Worm (Caenorhabditis elegans) whole organism, L4 larva: ENCODE data around the gene Y38C1BA.4.
A peak's percentile ranks its signal among the peaks of the same experiment; 100 is the strongest.

Experiments
- F44E2.7 ChIP-seq: fragments of 200-800 bp; sonication (Bioruptor generic); IDR thresholded peaks from 2 replicates; pipeline ENCODE4 v2.1.2; 2022; ENCODE audit warnings: missing genetic modification characterization, missing compliant biosample characterization
- Y48G9A.11 ChIP-seq: fragments of 200-800 bp; sonication (Bioruptor generic); IDR thresholded peaks from 2 replicates; pipeline ENCODE4 v1.3.6; 2022; ENCODE audit warnings: missing genetic modification reagents, missing genetic modification characterization, missing compliant biosample characterization
- Y5F2A.4 ChIP-seq: fragments of 200-800 bp; sonication (Bioruptor generic); optimal IDR thresholded peaks from 2 replicates; lab custom pipeline; 2018; ENCODE audit warnings: mild to moderate bottlenecking, missing genetic modification characterization, missing compliant biosample characterization
- ZK337.2 ChIP-seq: fragments of 200-800 bp; sonication (Bioruptor generic); IDR thresholded peaks from 2 replicates; pipeline ENCODE4 v1.3.6; 2022; ENCODE audit warnings: missing genetic modification reagents, missing genetic modification characterization, missing compliant biosample characterization
- ama-1 ChIP-seq: fragments of 150-350 bp; optimal IDR thresholded peaks from 2 replicates; lab custom pipeline; 2014; ENCODE audit warnings: inconsistent platforms, mixed read lengths
- attf-4 ChIP-seq: sonication (generic microtip); optimal IDR thresholded peaks from 3 replicates; lab custom pipeline; 2017; ENCODE audit warnings: missing biosample characterization, missing genetic modification characterization
- ceh-32 ChIP-seq: sonication (generic microtip); optimal IDR thresholded peaks from 2 replicates; lab custom pipeline; 2016; ENCODE audit warnings: mild to moderate bottlenecking, missing genetic modification characterization, missing compliant biosample characterization; ENCODE audit not compliant: poor library complexity
- ceh-44 ChIP-seq: fragments of 200-800 bp; sonication (Bioruptor generic); IDR thresholded peaks from 2 replicates; pipeline ENCODE4 v1.3.6; 2022; ENCODE audit warnings: missing genetic modification reagents, missing genetic modification characterization, missing compliant biosample characterization
- ctbp-1 ChIP-seq: fragments of 200-800 bp; sonication (Bioruptor generic); IDR thresholded peaks from 2 replicates; pipeline ENCODE4 v1.3.6; 2022; ENCODE audit warnings: missing genetic modification reagents, missing genetic modification characterization, missing compliant biosample characterization
- daf-12 ChIP-seq: fragments of 150-350 bp; optimal IDR thresholded peaks from 2 replicates; lab custom pipeline; 2014; ENCODE audit warnings: missing biosample characterization, missing genetic modification reagents, missing genetic modification characterization
- daf-16 ChIP-seq, 3 experiments: sonication (generic microtip); optimal IDR thresholded peaks; 2 replicates each; lab custom pipeline; 2016 to 2017; ENCODE audit warnings: missing genetic modification characterization in 3 of 3, missing genetic modification reagents in 3 of 3, mild to moderate bottlenecking in 2 of 3, missing compliant biosample characterization in 2 of 3, missing biosample characterization in 1 of 3, moderate library complexity in 1 of 3
- dmd-6 ChIP-seq: fragments of 200-800 bp; sonication (Bioruptor generic); IDR thresholded peaks from 2 replicates; pipeline ENCODE4 v1.3.6; 2022; ENCODE audit warnings: missing genetic modification reagents, missing genetic modification characterization, missing compliant biosample characterization
- dpl-1 ChIP-seq: fragments of 150-350 bp; optimal IDR thresholded peaks from 2 replicates; lab custom pipeline; 2014; ENCODE audit warnings: missing biosample characterization, missing genetic modification reagents, missing genetic modification characterization
- duxl-1 ChIP-seq: sonication (generic microtip); optimal IDR thresholded peaks from 2 replicates; lab custom pipeline; 2016; ENCODE audit warnings: mild to moderate bottlenecking, missing genetic modification characterization, moderate library complexity, missing compliant biosample characterization; ENCODE audit not compliant: poor library complexity
- dve-1 ChIP-seq: sonication (generic microtip); optimal IDR thresholded peaks from 2 replicates; lab custom pipeline; 2017; ENCODE audit warnings: antibody characterized with exemption, mild to moderate bottlenecking, missing genetic modification characterization, missing compliant biosample characterization; ENCODE audit not compliant: insufficient read depth
- fkh-10 ChIP-seq: fragments of 150-350 bp; optimal IDR thresholded peaks from 2 replicates; lab custom pipeline; 2014; ENCODE audit warnings: missing biosample characterization, missing genetic modification reagents, missing genetic modification characterization
- hlh-30 ChIP-seq: sonication (generic microtip); optimal IDR thresholded peaks from 2 replicates; lab custom pipeline; 2017; ENCODE audit warnings: antibody characterized with exemption, mild to moderate bottlenecking, missing genetic modification characterization, missing compliant biosample characterization; ENCODE audit not compliant: insufficient read depth
- lin-13 ChIP-seq: fragments of 150-350 bp; optimal IDR thresholded peaks from 2 replicates; lab custom pipeline; 2014; ENCODE audit warnings: missing biosample characterization, missing genetic modification reagents, missing genetic modification characterization
- lin-15B ChIP-seq: fragments of 150-350 bp; sonication (generic microtip); optimal IDR thresholded peaks from 3 replicates; lab custom pipeline; 2014; ENCODE audit warnings: missing biosample characterization, missing genetic modification characterization
- lin-29 ChIP-seq: fragments of 200-800 bp; sonication (Bioruptor generic); IDR thresholded peaks from 2 replicates; pipeline ENCODE4 v1.3.6; 2022; ENCODE audit warnings: missing genetic modification reagents, missing genetic modification characterization, missing compliant biosample characterization
- lin-38 ChIP-seq: fragments of 200-800 bp; sonication (Bioruptor generic); IDR thresholded peaks from 2 replicates; pipeline ENCODE4 v1.3.6; 2022; ENCODE audit warnings: missing genetic modification reagents, missing genetic modification characterization, missing compliant biosample characterization
- lin-39 ChIP-seq: fragments of 150-350 bp; optimal IDR thresholded peaks from 2 replicates; lab custom pipeline; 2014; ENCODE audit warnings: missing biosample characterization, missing genetic modification reagents, missing genetic modification characterization
- lsy-2 ChIP-seq, 2 experiments: fragments of 150-350 bp in 1 of 2; sonication (generic microtip) in 1 of 2; optimal IDR thresholded peaks; 2 replicates each; lab custom pipeline; 2014 to 2017; ENCODE audit warnings: missing biosample characterization in 2 of 2, missing genetic modification characterization in 2 of 2
- madf-5 ChIP-seq, 2 experiments: fragments of 200-800 bp; sonication (Bioruptor generic); IDR thresholded peaks; 2 replicates each; pipeline ENCODE4 v1.3.6; 2022; ENCODE audit warnings: missing compliant biosample characterization in 2 of 2, missing genetic modification characterization in 2 of 2
- mdl-1 ChIP-seq, 2 experiments: fragments of 150-350 bp in 1 of 2; sonication (generic microtip) in 1 of 2; optimal IDR thresholded peaks; 2 replicates each; lab custom pipeline; 2014 to 2017; ENCODE audit warnings: missing biosample characterization in 2 of 2, missing genetic modification characterization in 2 of 2
- mdt-29 ChIP-seq: fragments of 200-800 bp; sonication (Bioruptor generic); IDR thresholded peaks from 2 replicates; pipeline ENCODE4 v1.3.6; 2022; ENCODE audit warnings: missing genetic modification reagents, missing genetic modification characterization, missing compliant biosample characterization
- mep-1 ChIP-seq: fragments of 150-350 bp; sonication (generic microtip); optimal IDR thresholded peaks from 3 replicates; lab custom pipeline; 2014; ENCODE audit warnings: missing biosample characterization, missing genetic modification characterization
- mxl-2 ChIP-seq: fragments of 200-800 bp; sonication (Bioruptor generic); conservative IDR thresholded peaks from 2 replicates; pipeline ENCODE4 v1.3.6; 2022; ENCODE audit warnings: missing genetic modification reagents, missing genetic modification characterization, missing compliant biosample characterization
- nhr-102 ChIP-seq: sonication (generic microtip); optimal IDR thresholded peaks from 2 replicates; lab custom pipeline; 2016; ENCODE audit warnings: mild to moderate bottlenecking, missing genetic modification characterization, moderate library complexity, missing compliant biosample characterization
- nhr-11 ChIP-seq: fragments of 150-350 bp; optimal IDR thresholded peaks from 2 replicates; lab custom pipeline; 2014; ENCODE audit warnings: missing biosample characterization, missing genetic modification characterization
- nhr-237 ChIP-seq: sonication (generic microtip); optimal IDR thresholded peaks from 2 replicates; lab custom pipeline; 2017; ENCODE audit warnings: missing biosample characterization, missing genetic modification characterization
- nhr-28 ChIP-seq: fragments of 150-350 bp; optimal IDR thresholded peaks from 2 replicates; lab custom pipeline; 2014; ENCODE audit warnings: missing biosample characterization, missing genetic modification characterization
- nhr-41 ChIP-seq: fragments of 200-800 bp; sonication (Bioruptor generic); IDR thresholded peaks from 2 replicates; pipeline ENCODE4 v1.3.6; 2022; ENCODE audit warnings: missing genetic modification reagents, missing genetic modification characterization, missing compliant biosample characterization
- nhr-42 ChIP-seq: fragments of 200-800 bp; sonication (Bioruptor generic); IDR thresholded peaks from 2 replicates; pipeline ENCODE4 v1.3.6; 2022; ENCODE audit warnings: missing genetic modification characterization, missing compliant biosample characterization
- nhr-48 ChIP-seq: sonication (generic microtip); optimal IDR thresholded peaks from 2 replicates; lab custom pipeline; 2016; ENCODE audit warnings: mild to moderate bottlenecking, missing genetic modification characterization, missing compliant biosample characterization
- nhr-77 ChIP-seq: fragments of 150-350 bp; optimal IDR thresholded peaks from 2 replicates; lab custom pipeline; 2014; ENCODE audit warnings: missing biosample characterization, missing genetic modification characterization
- pha-4 ChIP-seq, 2 experiments: fragments of 150-350 bp in 1 of 2; fragments of 200-800 bp in 1 of 2; sonication (Bioruptor generic) in 1 of 2; IDR thresholded peaks in 1 of 2; optimal IDR thresholded peaks in 1 of 2; 2 replicates each; pipeline versions ENCODE4 v1.3.6 to Lab custom; 2014 to 2022; ENCODE audit warnings: missing genetic modification characterization in 2 of 2, missing genetic modification reagents in 2 of 2, missing biosample characterization in 1 of 2, missing compliant biosample characterization in 1 of 2
- php-3 ChIP-seq: fragments of 200-800 bp; sonication (Bioruptor generic); IDR thresholded peaks from 2 replicates; pipeline ENCODE4 v1.3.6; 2022; ENCODE audit warnings: missing genetic modification reagents, missing genetic modification characterization, missing compliant biosample characterization
- pqm-1 ChIP-seq: sonication (generic microtip); optimal IDR thresholded peaks from 2 replicates; lab custom pipeline; 2017; ENCODE audit warnings: missing biosample characterization, missing genetic modification characterization
- rbr-2 ChIP-seq: sonication (generic microtip); optimal IDR thresholded peaks from 2 replicates; lab custom pipeline; 2016; ENCODE audit warnings: missing genotype, missing genetic modification characterization, missing compliant biosample characterization
- sdz-12 ChIP-seq: fragments of 200-800 bp; sonication (Bioruptor generic); optimal IDR thresholded peaks from 2 replicates; lab custom pipeline; 2018; ENCODE audit warnings: mild to moderate bottlenecking, missing genetic modification characterization, missing compliant biosample characterization
- spr-3 ChIP-seq: fragments of 200-800 bp; sonication (Bioruptor generic); optimal IDR thresholded peaks from 2 replicates; lab custom pipeline; 2018; ENCODE audit warnings: mild to moderate bottlenecking, missing genetic modification characterization, missing compliant biosample characterization
- tra-1 ChIP-seq: fragments of 200-800 bp; sonication (Bioruptor generic); IDR thresholded peaks from 2 replicates; pipeline ENCODE4 v1.3.6; 2022; ENCODE audit warnings: missing genetic modification reagents, missing genetic modification characterization, missing compliant biosample characterization
- unc-62 ChIP-seq, 3 experiments: fragments of 150-350 bp in 1 of 3; sonication (generic microtip); optimal IDR thresholded peaks in 2 of 3; peaks in 1 of 3; 1 replicate in 1 of 3; 2 replicates in 2 of 3; lab custom pipeline; 2014 to 2017; ENCODE audit warnings: missing biosample characterization in 3 of 3, missing genetic modification characterization in 3 of 3, missing genetic modification reagents in 3 of 3, missing genotype in 1 of 3
- vab-7 ChIP-seq: fragments of 200-800 bp; sonication (Bioruptor generic); IDR thresholded peaks from 2 replicates; pipeline ENCODE4 v1.3.6; 2022; ENCODE audit warnings: missing genetic modification reagents, missing genetic modification characterization, missing compliant biosample characterization
- zag-1 ChIP-seq: fragments of 150-350 bp; optimal IDR thresholded peaks from 2 replicates; lab custom pipeline; 2014; ENCODE audit warnings: missing biosample characterization, missing genetic modification characterization
- zfp-2 ChIP-seq: sonication (generic microtip); optimal IDR thresholded peaks from 2 replicates; lab custom pipeline; 2016; ENCODE audit warnings: mild to moderate bottlenecking, missing genetic modification characterization, missing compliant biosample characterization

Y38C1BA.4 gene

ce11 chrIV:1857866-1858271 is 36.2 kb downstream of the Y38C1BA.4 start (continued):
- TF ChIP-seq hlh-30 (tag; lab: Kevin White, UChicago) (peak; percentile 91), nhr-11 (peak; percentile 79), Y5F2A.4 (no peak), unc-62 (GFP tag; optimal IDR thresholded peaks at IDR 0.05 in 1 of 2; lab: Kevin White, UChicago) (peak in 1 of 2 experiments; percentile 68), unc-62 (tag; optimal IDR thresholded peaks at IDR 0.05; lab: Kevin White, UChicago) (no peak), rbr-2 (tag; lab: Kevin White, UChicago) (peak; percentile 64), dpl-1 (peak; percentile 37), ceh-32 (no peak), lin-39 (tag; lab: Kevin White, UChicago) (no peak), daf-12 (no peak), duxl-1 (tag; lab: Kevin White, UChicago) (peak; percentile 19), spr-3 (GFP tag; lab: Kevin White, UChicago) (no peak), mxl-2 (no peak), php-3 (GFP tag; lab: Robert Waterston, UW) (peak; percentile 49; the same call in 1 of the 2 replicates), ZK337.2 (GFP tag; lab: Robert Waterston, UW) (no peak), lin-29 (GFP tag; lab: Robert Waterston, UW) (no peak), vab-7 (GFP tag; lab: Robert Waterston, UW) (no peak), mdl-1 (tag; optimal IDR thresholded peaks at IDR 0.05; lab: Kevin White, UChicago) (peak; percentile 83 to 94), pha-4 (GFP tag; IDR thresholded peaks at IDR 0.05; lab: Robert Waterston, UW) (peak; percentile 73), pha-4 (tag; optimal IDR thresholded peaks at IDR 0.05; lab: Kevin White, UChicago) (no peak), sdz-12 (GFP tag; lab: Kevin White, UChicago) (no peak), lin-15B (tag; lab: Kevin White, UChicago) (no peak), nhr-42 (GFP tag; lab: Robert Waterston, UW) (no peak), nhr-237 (no peak), ceh-44 (GFP tag; lab: Robert Waterston, UW) (no peak), zfp-2 (tag; lab: Kevin White, UChicago) (no peak), F44E2.7 (GFP tag; lab: Robert Waterston, UW) (no peak), fkh-10 (GFP tag; lab: Kevin White, UChicago) (peak; percentile 56), attf-4 (tag; lab: Kevin White, UChicago) (no peak), zag-1 (no peak), madf-5 (GFP tag; IDR thresholded peaks at IDR 0.05; lab: Robert Waterston, UW) (no peak)
- TF ChIP-seq, all 104 proteins: peak for 41

DNA sequence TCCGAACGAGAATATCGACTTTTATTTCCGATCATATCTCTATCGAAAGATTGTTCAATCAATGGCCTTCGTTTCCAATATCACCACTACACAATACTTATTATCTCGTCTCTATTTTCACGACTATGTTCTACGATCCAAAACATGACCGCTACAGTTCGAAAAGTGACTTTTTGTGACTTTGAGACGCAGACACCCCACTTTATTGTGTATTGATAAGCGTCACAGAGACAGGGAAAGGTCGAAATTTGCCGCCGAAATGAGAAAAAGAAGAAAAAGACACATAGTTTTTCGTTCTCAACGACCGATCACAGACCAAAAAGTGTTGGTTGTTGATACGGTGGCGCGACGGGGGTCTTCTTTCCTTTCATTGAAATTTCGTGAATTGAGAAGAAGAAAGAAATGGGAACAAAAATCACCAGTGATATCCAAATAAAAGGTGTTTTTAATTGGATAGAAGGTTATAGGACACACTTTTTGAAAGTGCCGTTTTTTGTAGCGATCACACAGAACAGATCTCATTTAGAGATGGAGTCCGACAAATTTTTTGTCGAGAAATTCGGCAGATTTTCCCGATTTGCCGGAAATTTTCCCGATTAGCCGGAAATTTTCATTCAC is 37.8 kb downstream of the Y38C1BA.4 start:
- TF ChIP-seq unc-62 (GFP tag; optimal IDR thresholded peaks at IDR 0.05 in 1 of 2; lab: Kevin White, UChicago) = peak in 1 of 2 experiments; percentile 41
- no peak for TF ChIP-seq unc-62 (tag; optimal IDR thresholded peaks at IDR 0.05; lab: Kevin White, UChicago)
- TF ChIP-seq mep-1 (tag; lab: Kevin White, UChicago) = peak; percentile 25
- TF ChIP-seq nhr-77 (tag; lab: Kevin White, UChicago) = peak; percentile 64
- peak in 1 of 2 experiments; percentile 27 for TF ChIP-seq lsy-2 (tag; optimal IDR thresholded peaks at IDR 0.05; lab: Kevin White, UChicago)
- TF ChIP-seq nhr-28 (tag; lab: Kevin White, UChicago) = peak; percentile 92
- TF ChIP-seq tra-1 (GFP tag; lab: Robert Waterston, UW) = no peak
- peak; percentile 63 for TF ChIP-seq dve-1 (tag; lab: Kevin White, UChicago)
- no peak for TF ChIP-seq ama-1 (lab: Kevin White, UChicago)
- TF ChIP-seq nhr-102 (tag; lab: Kevin White, UChicago) = peak; percentile 47
- TF ChIP-seq dmd-6 (GFP tag; lab: Robert Waterston, UW) = peak; percentile 97
- TF ChIP-seq mdl-1 (tag; optimal IDR thresholded peaks at IDR 0.05; lab: Kevin White, UChicago) = peak in 1 of 2 experiments; percentile 50
- TF ChIP-seq duxl-1 (tag; lab: Kevin White, UChicago) = peak; percentile 34
- peak; percentile 78 for TF ChIP-seq nhr-48
- no peak for TF ChIP-seq zfp-2 (tag; lab: Kevin White, UChicago)
- TF ChIP-seq lin-38 (GFP tag; lab: Robert Waterston, UW) = no peak
- TF ChIP-seq pha-4 (GFP tag; IDR thresholded peaks at IDR 0.05; lab: Robert Waterston, UW) = no peak
- no peak for TF ChIP-seq pha-4 (tag; optimal IDR thresholded peaks at IDR 0.05; lab: Kevin White, UChicago)
- TF ChIP-seq daf-16 (GFP tag; optimal IDR thresholded peaks at IDR 0.05; lab: Kevin White, UChicago) = no peak
- TF ChIP-seq daf-16 (tag; optimal IDR thresholded peaks at IDR 0.05; lab: Kevin White, UChicago) = peak; percentile 65
- TF ChIP-seq ctbp-1 (GFP tag; lab: Robert Waterston, UW) = no peak
- TF ChIP-seq nhr-41 = no peak
- TF ChIP-seq mdt-29 (GFP tag; lab: Robert Waterston, UW) = no peak
- TF ChIP-seq nhr-42 (GFP tag; lab: Robert Waterston, UW) = no peak
- TF ChIP-seq lin-13 (GFP tag; lab: Kevin White, UChicago) = no peak
- peak; percentile 56 for TF ChIP-seq pqm-1 (tag; lab: Kevin White, UChicago)
- TF ChIP-seq Y48G9A.11 = no peak
